Fruit fly (Drosophila melanogaster) whole organism, embryonic: ENCODE data around the gene stck.

Experiments
- ATbp ChIP-seq: fragments of 200-800 bp; sonication (Bioruptor generic); optimal IDR thresholded peaks from 2 replicates; lab custom pipeline; 2017; ENCODE audit warnings: missing biosample characterization, mild to moderate bottlenecking, missing genetic modification characterization, missing genetic modification reagents
- CG10979 ChIP-seq: fragments of 200-800 bp; sonication (Bioruptor generic); optimal IDR thresholded peaks from 2 replicates; lab custom pipeline; 2018; ENCODE audit warnings: missing biosample characterization, mild to moderate bottlenecking, missing genetic modification characterization, moderate library complexity
- CG12299 ChIP-seq: fragments of 200-800 bp; sonication (Bioruptor generic); optimal IDR thresholded peaks from 2 replicates; lab custom pipeline; 2018; ENCODE audit warnings: missing biosample characterization, mild to moderate bottlenecking, missing genetic modification characterization
- CG14667 ChIP-seq: fragments of 200-800 bp; sonication (Bioruptor generic); IDR thresholded peaks from 2 replicates; pipeline ENCODE4 v1.3.6; 2022; ENCODE audit warnings: missing biosample characterization, missing genetic modification characterization
- CG15696 ChIP-seq: fragments of 200-800 bp; sonication (Bioruptor generic); optimal IDR thresholded peaks from 2 replicates; lab custom pipeline; 2019; ENCODE audit warnings: missing biosample characterization, mild to moderate bottlenecking, missing genetic modification characterization, moderate library complexity
- CG16779 ChIP-seq: fragments of 200-800 bp; sonication (Bioruptor generic); IDR thresholded peaks from 2 replicates; pipeline ENCODE4 v1.3.6; 2022; ENCODE audit warnings: missing biosample characterization, missing genetic modification characterization
- CG17361 ChIP-seq: fragments of 200-800 bp; sonication (Bioruptor generic); IDR thresholded peaks from 3 replicates; pipeline ENCODE4 v1.3.6; 2022; ENCODE audit warnings: missing biosample characterization, missing genetic modification characterization
- CG17829 ChIP-seq: fragments of 200-800 bp; optimal IDR thresholded peaks from 2 replicates; lab custom pipeline; 2019; ENCODE audit warnings: missing biosample characterization, mild to moderate bottlenecking, missing genetic modification characterization, moderate library complexity
- CG4328 ChIP-seq: fragments of 200-800 bp; sonication (Bioruptor generic); optimal IDR thresholded peaks from 3 replicates; lab custom pipeline; 2017; ENCODE audit warnings: missing biosample characterization, missing genetic modification reagents, missing genetic modification characterization
- CG6272 ChIP-seq: fragments of 200-800 bp; sonication (Bioruptor generic); IDR thresholded peaks from 2 replicates; pipeline ENCODE4 v1.3.6; 2022; ENCODE audit warnings: missing biosample characterization, missing genetic modification characterization
- CG6854 ChIP-seq: fragments of 200-800 bp; sonication (Bioruptor generic); optimal IDR thresholded peaks from 3 replicates; lab custom pipeline; 2017; ENCODE audit warnings: missing biosample characterization, mild to moderate bottlenecking, missing genetic modification characterization
- CG7556 ChIP-seq: fragments of 200-800 bp; sonication (Bioruptor generic); optimal IDR thresholded peaks from 2 replicates; lab custom pipeline; 2017; ENCODE audit warnings: missing biosample characterization, mild to moderate bottlenecking, missing genetic modification characterization
- CG8944 ChIP-seq: fragments of 200-800 bp; sonication (Bioruptor generic); optimal IDR thresholded peaks from 3 replicates; lab custom pipeline; 2016; ENCODE audit warnings: missing biosample characterization, missing genetic modification characterization
- CG9817 ChIP-seq: fragments of 200-800 bp; sonication (Bioruptor generic); optimal IDR thresholded peaks from 2 replicates; lab custom pipeline; 2018; ENCODE audit warnings: missing biosample characterization, mild to moderate bottlenecking, missing genetic modification characterization, moderate library complexity
- CkIIα-i1 ChIP-seq: fragments of 200-800 bp; sonication (Bioruptor generic); IDR thresholded peaks from 2 replicates; pipeline ENCODE4 v1.3.6; 2022; ENCODE audit warnings: missing biosample characterization, missing genetic modification characterization
- D19A ChIP-seq: fragments of 200-800 bp; optimal IDR thresholded peaks from 3 replicates; lab custom pipeline; 2019; ENCODE audit warnings: missing biosample characterization, mild to moderate bottlenecking, missing genetic modification characterization, moderate library complexity
- Dll ChIP-seq: fragments of 200-800 bp; sonication (Bioruptor generic); IDR thresholded peaks from 4 replicates; pipeline ENCODE4 v1.3.6; 2022; ENCODE audit warnings: missing biosample characterization, missing genetic modification characterization; ENCODE audit not compliant: partially characterized antibody
- E2f1 ChIP-seq: fragments of 200-800 bp; sonication (Bioruptor generic); IDR thresholded peaks from 2 replicates; pipeline ENCODE4 v1.3.6; 2022; ENCODE audit warnings: missing biosample characterization, missing genetic modification characterization
- GATAe ChIP-seq: fragments of 200-800 bp; sonication (Bioruptor generic); conservative IDR thresholded peaks from 2 replicates; pipeline ENCODE4 v1.3.6; 2022; ENCODE audit warnings: missing biosample characterization, missing genetic modification characterization
- MTF-1 ChIP-seq: fragments of 200-800 bp; sonication (Bioruptor generic); optimal IDR thresholded peaks from 2 replicates; lab custom pipeline; 2018; ENCODE audit warnings: missing biosample characterization, mild to moderate bottlenecking, missing genetic modification characterization, borderline replicate concordance
- Med ChIP-seq: fragments of 200-800 bp; sonication (Bioruptor generic); peaks from one replicate; lab custom pipeline; 2016; ENCODE audit warnings: missing biosample characterization, missing genetic modification characterization, mild to moderate bottlenecking, inconsistent platforms, moderate library complexity
- NFAT ChIP-seq: fragments of 200-800 bp; sonication (Bioruptor generic); IDR thresholded peaks from 2 replicates; pipeline ENCODE4 v1.3.6; 2022; ENCODE audit warnings: missing biosample characterization, missing genetic modification characterization
- Nf-YB ChIP-seq: fragments of 200-800 bp; sonication (Bioruptor generic); optimal IDR thresholded peaks from 3 replicates; lab custom pipeline; 2019; ENCODE audit warnings: missing biosample characterization, mild to moderate bottlenecking, missing genetic modification characterization, moderate library complexity
- Spps ChIP-seq: fragments of 200-800 bp; sonication (Bioruptor generic); optimal IDR thresholded peaks from 2 replicates; lab custom pipeline; 2018; ENCODE audit warnings: missing biosample characterization, mild to moderate bottlenecking, missing genetic modification characterization
- Usf ChIP-seq: fragments of 200-800 bp; sonication (Bioruptor generic); optimal IDR thresholded peaks from 2 replicates; lab custom pipeline; 2017; ENCODE audit warnings: missing genotype, missing biosample characterization, missing genetic modification characterization
- al ChIP-seq: fragments of 200-800 bp; sonication (Bioruptor generic); IDR thresholded peaks from 2 replicates; pipeline ENCODE4 v1.3.6; 2022; ENCODE audit warnings: missing biosample characterization, missing genetic modification characterization
- bab2 ChIP-seq: fragments of 200-800 bp; sonication (Bioruptor generic); optimal IDR thresholded peaks from 2 replicates; lab custom pipeline; 2016; ENCODE audit warnings: missing biosample characterization, missing genetic modification characterization
- bbx ChIP-seq: fragments of 200-800 bp; sonication (Bioruptor generic); IDR thresholded peaks from 2 replicates; pipeline ENCODE4 v1.3.6; 2022; ENCODE audit warnings: missing biosample characterization, missing genetic modification characterization; ENCODE audit not compliant: partially characterized antibody
- bcd ChIP-seq: fragments of 200-800 bp; sonication (Bioruptor generic); optimal IDR thresholded peaks from 2 replicates; lab custom pipeline; 2017; ENCODE audit warnings: missing biosample characterization, mild to moderate bottlenecking, missing genetic modification characterization
- cad ChIP-seq: fragments of >200 bp; optimal IDR thresholded peaks from 2 replicates; lab custom pipeline; 2017; ENCODE audit warnings: missing biosample characterization, missing genetic modification characterization
- ci ChIP-seq: fragments of 200-800 bp; sonication (Bioruptor generic); IDR thresholded peaks from 3 replicates; pipeline ENCODE4 v1.3.6; 2022; ENCODE audit warnings: missing biosample characterization, missing genetic modification characterization
- dmrt11E ChIP-seq: fragments of 200-800 bp; sonication (Bioruptor generic); optimal IDR thresholded peaks from 3 replicates; lab custom pipeline; 2018; ENCODE audit warnings: missing biosample characterization, mild to moderate bottlenecking, missing genetic modification characterization, moderate library complexity
- eve ChIP-seq, 2 experiments: fragments of >200 bp; optimal IDR thresholded peaks; 2 replicates each; lab custom pipeline; 2017; ENCODE audit warnings: missing biosample characterization in 2 of 2, missing genetic modification characterization in 2 of 2
- eyg ChIP-seq: fragments of 200-800 bp; sonication (Bioruptor generic); optimal IDR thresholded peaks from 3 replicates; lab custom pipeline; 2016; ENCODE audit warnings: missing biosample characterization, missing genetic modification characterization
- gsb ChIP-seq: fragments of 200-800 bp; sonication (Bioruptor generic); IDR thresholded peaks from 2 replicates; pipeline ENCODE4 v1.3.6; 2022; ENCODE audit warnings: missing biosample characterization, missing genetic modification characterization
- hkb ChIP-seq, 2 experiments: fragments of 200-800 bp in 1 of 2; fragments of >200 bp in 1 of 2; sonication (Bioruptor generic) in 1 of 2; IDR thresholded peaks in 1 of 2; optimal IDR thresholded peaks in 1 of 2; 2 replicates each; pipeline versions ENCODE4 v1.3.6 to Lab custom; 2017 to 2022; ENCODE audit warnings: missing biosample characterization in 1 of 2, missing genetic modification characterization in 1 of 2
- jigr1 ChIP-seq: fragments of 200-800 bp; sonication (Bioruptor generic); IDR thresholded peaks from 3 replicates; pipeline ENCODE4 v1.3.6; 2022; ENCODE audit warnings: missing biosample characterization, missing genetic modification characterization
- knrl ChIP-seq: fragments of 200-800 bp; sonication (Bioruptor generic); IDR thresholded peaks from 3 replicates; pipeline ENCODE4 v1.3.6; 2022; ENCODE audit warnings: missing biosample characterization, missing genetic modification characterization; ENCODE audit not compliant: partially characterized antibody
- lab ChIP-seq: fragments of 200-800 bp; sonication (Bioruptor generic); optimal IDR thresholded peaks from 3 replicates; lab custom pipeline; 2017; ENCODE audit warnings: missing biosample characterization, missing genetic modification characterization, mild to moderate bottlenecking, moderate library complexity, missing genetic modification reagents
- nau ChIP-seq: fragments of 200-800 bp; sonication (Bioruptor generic); optimal IDR thresholded peaks from 3 replicates; lab custom pipeline; 2017; ENCODE audit warnings: missing biosample characterization, mild to moderate bottlenecking, missing genetic modification characterization, missing genetic modification reagents
- nerfin-1 ChIP-seq: fragments of 200-800 bp; sonication (Bioruptor generic); optimal IDR thresholded peaks from 3 replicates; lab custom pipeline; 2019; ENCODE audit warnings: missing biosample characterization, mild to moderate bottlenecking, missing genetic modification characterization, moderate library complexity
- run ChIP-seq: fragments of 200-800 bp; sonication (Bioruptor generic); optimal IDR thresholded peaks from 3 replicates; lab custom pipeline; 2018; ENCODE audit warnings: missing biosample characterization, mild to moderate bottlenecking, missing genetic modification characterization
- sc ChIP-seq, 3 experiments: fragments of >200 bp in 2 of 3; fragments of 200-800 bp in 1 of 3; sonication (Bioruptor generic) in 1 of 3; optimal IDR thresholded peaks; 2 replicates in 2 of 3; 3 replicates in 1 of 3; lab custom pipeline; 2017; ENCODE audit warnings: mild to moderate bottlenecking in 1 of 3, missing biosample characterization in 1 of 3, missing genetic modification characterization in 1 of 3, missing genetic modification reagents in 1 of 3
- seq ChIP-seq: fragments of 200-800 bp; sonication (Bioruptor generic); IDR thresholded peaks from 2 replicates; pipeline ENCODE4 v1.3.6; 2022; ENCODE audit warnings: missing biosample characterization, missing genetic modification characterization
- tll ChIP-seq, 2 experiments: fragments of 200-800 bp in 1 of 2; fragments of >200 bp in 1 of 2; sonication (Bioruptor generic) in 1 of 2; optimal IDR thresholded peaks; 2 replicates each; lab custom pipeline; 2017 to 2019; ENCODE audit warnings: missing biosample characterization in 2 of 2, missing genetic modification characterization in 2 of 2, mild to moderate bottlenecking in 1 of 2, moderate library complexity in 1 of 2
- twi ChIP-seq: fragments of 200-800 bp; optimal IDR thresholded peaks from 2 replicates; lab custom pipeline; 2019; ENCODE audit warnings: missing biosample characterization, mild to moderate bottlenecking, missing genetic modification characterization, moderate library complexity
- zen2 ChIP-seq: fragments of 200-800 bp; sonication (Bioruptor generic); IDR thresholded peaks from 3 replicates; pipeline ENCODE4 v1.3.6; 2022; ENCODE audit warnings: missing biosample characterization, missing genetic modification characterization; ENCODE audit not compliant: partially characterized antibody

stck gene

DNA sequence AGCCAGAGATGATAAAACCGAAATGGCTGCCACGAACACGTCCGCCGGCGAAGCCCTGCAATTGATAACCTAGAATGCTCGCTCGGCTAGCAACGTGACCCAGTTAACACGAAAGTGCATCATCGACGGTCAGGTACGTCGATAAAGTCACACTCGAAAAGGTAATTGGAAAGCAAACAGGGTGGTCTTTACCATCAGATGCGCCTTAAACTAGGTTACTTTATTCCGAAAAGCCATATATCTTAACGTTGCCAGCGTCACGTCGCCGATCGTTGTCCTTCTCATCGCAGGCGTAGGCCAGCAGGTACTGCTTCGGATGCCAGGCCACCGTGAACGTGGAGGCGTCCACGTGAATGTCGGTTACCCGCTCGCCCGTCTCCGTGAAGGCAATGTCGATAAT, 49.5 kb upstream of the stck start:
- peak; percentile 36 for TF ChIP-seq Med (GFP tag; lab: Kevin White, UChicago)
- peak in 1 of 2 experiments; percentile 94 for TF ChIP-seq tll (GFP tag; optimal IDR thresholded peaks at IDR 0.05; lab: Kevin White, UChicago)
- no peak for TF ChIP-seq gsb
- peak; percentile 82 for TF ChIP-seq cad (GFP tag; lab: Kevin White, UChicago)

DNA sequence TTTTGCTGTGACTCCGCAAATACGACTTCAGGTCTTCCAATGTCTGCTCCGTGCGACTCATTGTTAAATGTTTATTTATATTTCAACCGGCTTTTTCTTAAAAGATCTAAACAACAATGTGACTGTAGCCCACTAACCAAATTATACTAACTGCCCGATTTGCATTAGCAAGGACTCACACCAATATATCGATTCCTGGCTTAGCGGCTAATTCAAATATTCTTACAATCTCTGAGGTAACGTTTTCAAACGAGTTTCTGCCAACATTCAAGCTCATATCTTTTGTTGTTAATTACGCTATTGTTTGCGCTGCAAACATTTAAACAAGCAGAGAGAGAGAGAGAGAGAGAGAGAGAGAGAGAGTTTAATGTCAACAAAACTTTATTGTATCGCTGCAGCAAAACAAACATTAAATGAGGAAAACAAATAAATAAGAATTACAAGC, 48.2 kb upstream of the stck start, which contains the start of gene tex:
Gene tex (minus strand): TSS at position 131 of the 445 bp plus-strand sequence.
- no peak for TF ChIP-seq nau
- TF ChIP-seq hkb (optimal IDR thresholded peaks at IDR 0.05; lab: Kevin White, UChicago): no peak
- peak; percentile 37; the same call in 1 of the 2 replicates for TF ChIP-seq hkb (GFP tag; IDR thresholded peaks at IDR 0.05; lab: Robert Waterston, UW)
- TF ChIP-seq al (GFP tag; lab: Robert Waterston, UW): no peak
- TF ChIP-seq CG15696 (tag; lab: Kevin White, UChicago): peak; percentile 68
- no peak for TF ChIP-seq CG6272 (GFP tag; lab: Robert Waterston, UW)
- peak; percentile 75 for TF ChIP-seq nerfin-1 (tag; lab: Kevin White, UChicago)
- TF ChIP-seq lab (GFP tag; lab: Kevin White, UChicago): no peak
- no peak for TF ChIP-seq CG8944 (GFP tag; lab: Kevin White, UChicago)
- peak; percentile 12 for TF ChIP-seq Nf-YB (GFP tag; lab: Kevin White, UChicago)
- TF ChIP-seq seq (GFP tag; lab: Robert Waterston, UW): no peak
- TF ChIP-seq knrl (GFP tag; lab: Robert Waterston, UW): peak; percentile 27; the same call in 1 of the 3 replicates
- no peak for TF ChIP-seq jigr1 (GFP tag; lab: Robert Waterston, UW)
- TF ChIP-seq CG4328: no peak
- no peak for TF ChIP-seq CG16779 (GFP tag; lab: Robert Waterston, UW)
- TF ChIP-seq Usf (GFP tag; lab: Kevin White, UChicago): no peak
- no peak for TF ChIP-seq NFAT
- TF ChIP-seq CkIIα-i1 (GFP tag; lab: Robert Waterston, UW): no peak
- no peak for TF ChIP-seq zen2
- TF ChIP-seq twi (tag; lab: Kevin White, UChicago): no peak
- peak; percentile 80 for TF ChIP-seq ATbp
- peak; percentile 13 for TF ChIP-seq CG12299 (tag; lab: Kevin White, UChicago)
- TF ChIP-seq GATAe (GFP tag; lab: Robert Waterston, UW): no peak
- TF ChIP-seq eyg: no peak
- TF ChIP-seq MTF-1: peak; percentile 74
- TF ChIP-seq bcd (GFP tag; lab: Kevin White, UChicago): peak; percentile 17
- no peak for TF ChIP-seq E2f1 (GFP tag; lab: Robert Waterston, UW)
- peak; percentile 65; the same call in 2 of the 3 replicates for TF ChIP-seq ci (GFP tag; lab: Robert Waterston, UW)
- peak; percentile 31 for TF ChIP-seq CG10979
- peak; percentile 30 for TF ChIP-seq D19A (tag; lab: Kevin White, UChicago)
- peak; percentile 36 for TF ChIP-seq bab2
- no peak for TF ChIP-seq CG6854
- TF ChIP-seq dmrt11E: peak; percentile 29
- no peak for TF ChIP-seq sc (optimal IDR thresholded peaks at IDR 0.05; lab: Kevin White, UChicago)
- TF ChIP-seq sc (GFP tag; optimal IDR thresholded peaks at IDR 0.05; lab: Kevin White, UChicago): peak; percentile 15
- TF ChIP-seq CG9817 (tag; lab: Kevin White, UChicago): no peak
- TF ChIP-seq CG17361: peak; percentile 37; the same call in 2 of the 3 replicates
- no peak for TF ChIP-seq eve (GFP tag; optimal IDR thresholded peaks at IDR 0.05; lab: Kevin White, UChicago)
- no peak for TF ChIP-seq run (tag; lab: Kevin White, UChicago)
- TF ChIP-seq Dll (GFP tag; lab: Robert Waterston, UW): peak; percentile 62; the same call in 3 of the 4 replicates
- no peak for TF ChIP-seq bbx (GFP tag; lab: Robert Waterston, UW)
- no peak for TF ChIP-seq CG7556 (GFP tag; lab: Kevin White, UChicago)
- TF ChIP-seq CG14667 (GFP tag; lab: Robert Waterston, UW): no peak
- peak; percentile 25 for TF ChIP-seq CG17829
- peak; percentile 41 for TF ChIP-seq Spps (tag; lab: Kevin White, UChicago)
